Worm (Caenorhabditis elegans): ENCODE data around the gene T26E4.3.
"Not testable (repeated sequence)": the region's sequence is repeated elsewhere in the genome, so short reads cannot be mapped to it uniquely, and the experiment has no call there.

Gene T26E4.3

ce11 chrV:15769072-15769471 is 13.5 kb upstream of the T26E4.3 start, which contains the start of gene F57A10.4:
Gene F57A10.4, plus strand, starts transcription at chrV:15769438.
- TF ChIP-seq dao-5 (tag; optimal IDR thresholded peaks at IDR 0.05) (no peak), W03F9.2 (tag; optimal IDR thresholded peaks at IDR 0.05) (no peak), him-1 (tag; optimal IDR thresholded peaks at IDR 0.05) (no peak)

- TF ChIP-seq him-1 (tag; optimal IDR thresholded peaks at IDR 0.05) (no peak), W03F9.2 (tag; optimal IDR thresholded peaks at IDR 0.05) (no peak), dao-5 (tag; optimal IDR thresholded peaks at IDR 0.05) (no peak)
Observed at ce11 chrV:15773141-15773540, 9.5 kb upstream of the T26E4.3 start, which contains the start of gene nhr-60. Gene nhr-60, minus strand, starts transcription at chrV:15773241.

- no peak for TF ChIP-seq W03F9.2 (tag; optimal IDR thresholded peaks at IDR 0.05)
- no peak for TF ChIP-seq him-1 (tag; optimal IDR thresholded peaks at IDR 0.05)
- no peak for TF ChIP-seq dao-5 (tag; optimal IDR thresholded peaks at IDR 0.05)
Observed at ce11 chrV:15773941-15774340, 8.7 kb upstream of the T26E4.3 start.

- TF ChIP-seq him-1 (tag; optimal IDR thresholded peaks at IDR 0.05): no peak
Observed at ce11 chrV:15776651-15777050, 5.9 kb upstream of the T26E4.3 start, which contains the start of gene nhr-283. Gene nhr-283, minus strand, starts transcription at chrV:15776751.

ce11 chrV:15779128-15779729 is 3.4 kb upstream of the T26E4.3 start, which contains the start of the genes nhr-285 and irld-52:
Gene nhr-285, minus strand, starts transcription at chrV:15779228.
Gene irld-52, plus strand, starts transcription at chrV:15779679.
- TF ChIP-seq him-1 (tag; optimal IDR thresholded peaks at IDR 0.05) (no peak), W03F9.2 (tag; optimal IDR thresholded peaks at IDR 0.05) (no peak), dao-5 (tag; optimal IDR thresholded peaks at IDR 0.05) (no peak)

- TF ChIP-seq him-1 (tag; optimal IDR thresholded peaks at IDR 0.05): no peak
- no peak for TF ChIP-seq W03F9.2 (tag; optimal IDR thresholded peaks at IDR 0.05)
- no peak for TF ChIP-seq dao-5 (tag; optimal IDR thresholded peaks at IDR 0.05)
Observed at ce11 chrV:15781086-15781485, 1.5 kb upstream of the T26E4.3 start, which contains the start of gene T26E4.2. Gene T26E4.2, plus strand, starts transcription at chrV:15781386.

- TF ChIP-seq W03F9.2 (tag; optimal IDR thresholded peaks at IDR 0.05) (no peak), dao-5 (tag; optimal IDR thresholded peaks at IDR 0.05) (no peak), him-1 (tag; optimal IDR thresholded peaks at IDR 0.05) (no peak)
Observed at ce11 chrV:15792409-15792808, 9.8 kb downstream of the T26E4.3 start, which contains the start of gene T26E4.4. Gene T26E4.4, minus strand, starts transcription at chrV:15792509.

ce11 chrV:15793270-15793669 is 10.7 kb downstream of the T26E4.3 start, which contains the start of gene T26E4.7:
Gene T26E4.7, plus strand, starts transcription at chrV:15793570.
- TF ChIP-seq dao-5 (tag; optimal IDR thresholded peaks at IDR 0.05): no peak
- TF ChIP-seq him-1 (tag; optimal IDR thresholded peaks at IDR 0.05): no peak
- no peak for TF ChIP-seq W03F9.2 (tag; optimal IDR thresholded peaks at IDR 0.05)

- TF ChIP-seq him-1 (tag; optimal IDR thresholded peaks at IDR 0.05) (no peak), dao-5 (tag; optimal IDR thresholded peaks at IDR 0.05) (no peak)
Observed at ce11 chrV:15796087-15796486, 13.5 kb downstream of the T26E4.3 start, which contains the start of gene nhr-223. Gene nhr-223, plus strand, starts transcription at chrV:15796387.

- TF ChIP-seq him-1 (tag; optimal IDR thresholded peaks at IDR 0.05) (no peak), W03F9.2 (tag; optimal IDR thresholded peaks at IDR 0.05) (no peak), dao-5 (tag; optimal IDR thresholded peaks at IDR 0.05) (no peak)
Observed at ce11 chrV:15798108-15798507, 15.5 kb downstream of the T26E4.3 start, which contains the start of gene T26E4.10. Gene T26E4.10, minus strand, starts transcription at chrV:15798208.

ce11 chrV:15802623-15803022 is 20.0 kb downstream of the T26E4.3 start, which contains the start of gene T26E4.9:
Gene T26E4.9, minus strand, starts transcription at chrV:15802723.
- not testable (repeated sequence) for TF ChIP-seq dao-5, W03F9.2, him-1 (tag; optimal IDR thresholded peaks at IDR 0.05)

ce11 chrV:15803079-15803478 is 20.5 kb downstream of the T26E4.3 start, which contains the start of gene srd-27:
Gene srd-27, plus strand, starts transcription at chrV:15803379.
- not testable (repeated sequence) for TF ChIP-seq him-1, W03F9.2, dao-5 (tag; optimal IDR thresholded peaks at IDR 0.05)

ce11 chrV:15803748-15804147 is 21.2 kb downstream of the T26E4.3 start, which contains the start of gene T26E4.18:
Gene T26E4.18, minus strand, starts transcription at chrV:15803848.
- TF ChIP-seq W03F9.2, dao-5, him-1 (tag; optimal IDR thresholded peaks at IDR 0.05): not testable (repeated sequence)

- TF ChIP-seq dao-5, W03F9.2, him-1 (tag; optimal IDR thresholded peaks at IDR 0.05): not testable (repeated sequence)
Observed at ce11 chrV:15807420-15807819, 24.8 kb downstream of the T26E4.3 start, which contains the start of gene srsx-38. Gene srsx-38, minus strand, starts transcription at chrV:15807520.

Data from whole organism, L4/young adult.